Worm (Caenorhabditis elegans) whole organism, L1 larva: ENCODE results near the gene vglu-2.

Source experiments
- C16A3.4 ChIP-seq: fragments of 150-350 bp; optimal IDR thresholded peaks from 2 replicates; lab custom pipeline; 2014; ENCODE audit warnings: missing biosample characterization, missing genetic modification characterization
- C34B4.2 ChIP-seq: sonication (generic microtip); optimal IDR thresholded peaks from 2 replicates; lab custom pipeline; 2017; ENCODE audit warnings: mild to moderate bottlenecking, missing genetic modification characterization, missing compliant biosample characterization
- F16B12.6 ChIP-seq: fragments of 150-350 bp; optimal IDR thresholded peaks from 2 replicates; lab custom pipeline; 2014; ENCODE audit warnings: missing biosample characterization, missing genetic modification characterization
- Y116A8C.19 ChIP-seq: sonication (generic microtip); optimal IDR thresholded peaks from 2 replicates; lab custom pipeline; 2016; ENCODE audit warnings: missing compliant biosample characterization, missing genetic modification characterization, borderline replicate concordance
- aha-1 ChIP-seq: fragments of 150-350 bp; optimal IDR thresholded peaks from 2 replicates; lab custom pipeline; 2014; ENCODE audit warnings: missing biosample characterization, missing genetic modification characterization
- ama-1 ChIP-seq: fragments of 150-350 bp; optimal IDR thresholded peaks from 2 replicates; lab custom pipeline; 2014
- blmp-1 ChIP-seq: fragments of 150-350 bp; optimal IDR thresholded peaks from 2 replicates; lab custom pipeline; 2014; ENCODE audit warnings: missing biosample characterization, missing genetic modification characterization
- ceh-8 ChIP-seq: fragments of 200-800 bp; sonication (Bioruptor generic); optimal IDR thresholded peaks from 2 replicates; lab custom pipeline; 2018; ENCODE audit warnings: mild to moderate bottlenecking, missing genetic modification characterization, moderate library complexity, missing compliant biosample characterization
- ceh-82 ChIP-seq, 3 experiments: fragments of 150-350 bp in 1 of 3; sonication (generic microtip) in 2 of 3; optimal IDR thresholded peaks; 2 replicates each; lab custom pipeline; 2014 to 2017; ENCODE audit warnings: missing biosample characterization in 3 of 3, missing genetic modification characterization in 3 of 3
- ceh-88 ChIP-seq: fragments of 200-800 bp; sonication (Bioruptor generic); IDR thresholded peaks from 2 replicates; pipeline ENCODE4 v1.3.6; 2022; ENCODE audit warnings: missing genetic modification characterization, missing compliant biosample characterization
- ceh-90 ChIP-seq: sonication (generic microtip); optimal IDR thresholded peaks from 2 replicates; lab custom pipeline; 2016; ENCODE audit warnings: missing genetic modification characterization, missing compliant biosample characterization
- dpl-1 ChIP-seq, 3 experiments: fragments of 150-350 bp in 2 of 3; sonication (generic microtip) in 1 of 3; optimal IDR thresholded peaks; 2 replicates each; lab custom pipeline; 2014 to 2017; ENCODE audit warnings: missing biosample characterization in 3 of 3, missing genetic modification characterization in 3 of 3, missing genetic modification reagents in 3 of 3
- efl-1 ChIP-seq, 4 experiments: fragments of 150-350 bp; optimal IDR thresholded peaks in 3 of 4; peaks in 1 of 4; 1 replicate in 1 of 4; 2 replicates in 3 of 4; lab custom pipeline; 2014; ENCODE audit warnings: missing biosample characterization in 2 of 4, missing genetic modification characterization in 2 of 4, missing genetic modification reagents in 2 of 4
- egl-13 ChIP-seq: sonication (generic microtip); optimal IDR thresholded peaks from 2 replicates; lab custom pipeline; 2016; ENCODE audit warnings: missing genotype, missing genetic modification reagents, missing genetic modification characterization, missing compliant biosample characterization
- elt-2 ChIP-seq: sonication (generic microtip); optimal IDR thresholded peaks from 2 replicates; lab custom pipeline; 2016; ENCODE audit warnings: missing genetic modification characterization, mild to moderate bottlenecking, inconsistent platforms, missing compliant biosample characterization, missing genetic modification reagents
- ets-5 ChIP-seq: fragments of 200-800 bp; sonication (Bioruptor generic); IDR thresholded peaks from 2 replicates; pipeline ENCODE4 v1.3.6; 2022; ENCODE audit warnings: missing genetic modification characterization, missing compliant biosample characterization
- fkh-4 ChIP-seq: sonication (generic microtip); optimal IDR thresholded peaks from 2 replicates; lab custom pipeline; 2016; ENCODE audit warnings: missing compliant biosample characterization, missing genetic modification characterization, borderline replicate concordance
- fkh-8 ChIP-seq: sonication (generic microtip); optimal IDR thresholded peaks from 2 replicates; lab custom pipeline; 2016; ENCODE audit warnings: mild to moderate bottlenecking, missing genetic modification characterization, missing compliant biosample characterization
- grh-1 ChIP-seq: fragments of 200-800 bp; sonication (Bioruptor generic); IDR thresholded peaks from 2 replicates; pipeline ENCODE4 v1.3.6; 2022; ENCODE audit warnings: missing genetic modification reagents, missing genetic modification characterization, missing compliant biosample characterization
- hlh-4 ChIP-seq: sonication (generic microtip); optimal IDR thresholded peaks from 2 replicates; lab custom pipeline; 2016; ENCODE audit warnings: mild to moderate bottlenecking, missing genetic modification characterization, missing compliant biosample characterization
- isw-1 ChIP-seq: fragments of 200-800 bp; sonication (Bioruptor generic); IDR thresholded peaks from 2 replicates; pipeline ENCODE4 v1.3.6; 2022; ENCODE audit warnings: missing genetic modification characterization, missing compliant biosample characterization
- jun-1 ChIP-seq: fragments of 150-350 bp; optimal IDR thresholded peaks from 2 replicates; lab custom pipeline; 2014; ENCODE audit warnings: missing biosample characterization, missing genetic modification reagents, missing genetic modification characterization
- lin-14 ChIP-seq: fragments of 200-800 bp; sonication (Bioruptor generic); optimal IDR thresholded peaks from 2 replicates; lab custom pipeline; 2018; ENCODE audit warnings: mild to moderate bottlenecking, missing genetic modification characterization, moderate library complexity, missing compliant biosample characterization
- lin-15B ChIP-seq: fragments of 150-350 bp; sonication (generic microtip); optimal IDR thresholded peaks from 3 replicates; lab custom pipeline; 2014; ENCODE audit warnings: missing biosample characterization, missing genetic modification characterization
- lin-39 ChIP-seq: fragments of 150-350 bp; optimal IDR thresholded peaks from 2 replicates; lab custom pipeline; 2014; ENCODE audit warnings: missing biosample characterization, missing genetic modification reagents, missing genetic modification characterization
- lsy-2 ChIP-seq, 2 experiments: fragments of 150-350 bp; optimal IDR thresholded peaks; 2 replicates each; lab custom pipeline; 2014; ENCODE audit warnings: missing biosample characterization in 2 of 2, missing genetic modification characterization in 2 of 2
- mep-1 ChIP-seq: fragments of 150-350 bp; optimal IDR thresholded peaks from 2 replicates; lab custom pipeline; 2014; ENCODE audit warnings: missing biosample characterization, missing genetic modification characterization
- nhr-12 ChIP-seq: sonication (generic microtip); optimal IDR thresholded peaks from 2 replicates; lab custom pipeline; 2017; ENCODE audit warnings: missing biosample characterization, missing genetic modification characterization
- nhr-19 ChIP-seq: fragments of 200-800 bp; sonication (Bioruptor generic); conservative IDR thresholded peaks from 2 replicates; pipeline ENCODE4 v1.3.6; 2022; ENCODE audit warnings: missing genetic modification characterization, missing compliant biosample characterization
- nhr-237 ChIP-seq: fragments of 150-350 bp; optimal IDR thresholded peaks from 2 replicates; lab custom pipeline; 2014; ENCODE audit warnings: missing biosample characterization, missing genetic modification characterization
- nhr-28 ChIP-seq: fragments of 150-350 bp; optimal IDR thresholded peaks from 2 replicates; lab custom pipeline; 2014; ENCODE audit warnings: missing biosample characterization, missing genetic modification characterization
- nhr-76 ChIP-seq: sonication (generic microtip); optimal IDR thresholded peaks from 2 replicates; lab custom pipeline; 2017; ENCODE audit warnings: missing biosample characterization, missing genetic modification characterization
- nhr-77 ChIP-seq: fragments of 150-350 bp; optimal IDR thresholded peaks from 2 replicates; lab custom pipeline; 2014; ENCODE audit warnings: missing biosample characterization, missing genetic modification characterization
- nhr-85 ChIP-seq: sonication (generic microtip); peaks from one replicate; lab custom pipeline; 2016; ENCODE audit warnings: missing genetic modification characterization, inconsistent platforms, missing compliant biosample characterization
- pag-3 ChIP-seq: sonication (generic microtip); optimal IDR thresholded peaks from 2 replicates; lab custom pipeline; 2017; ENCODE audit warnings: missing genetic modification characterization, mild to moderate bottlenecking, missing compliant biosample characterization, antibody characterized with exemption, borderline replicate concordance; ENCODE audit not compliant: insufficient read depth
- pax-3 ChIP-seq: fragments of 200-800 bp; sonication (Bioruptor generic); optimal IDR thresholded peaks from 2 replicates; lab custom pipeline; 2018; ENCODE audit warnings: mild to moderate bottlenecking, missing genetic modification characterization, moderate library complexity, missing compliant biosample characterization
- rnt-1 ChIP-seq: sonication (generic microtip); optimal IDR thresholded peaks from 2 replicates; lab custom pipeline; 2016; ENCODE audit warnings: mild to moderate bottlenecking, missing genetic modification characterization, moderate library complexity, missing compliant biosample characterization
- skn-1 ChIP-seq: fragments of 150-350 bp; optimal IDR thresholded peaks from 2 replicates; lab custom pipeline; 2014; ENCODE audit warnings: missing biosample characterization, missing genetic modification characterization
- snpc-4 ChIP-seq: fragments of 150-350 bp; optimal IDR thresholded peaks from 2 replicates; lab custom pipeline; 2014; ENCODE audit warnings: missing biosample characterization, missing genetic modification characterization
- sox-4 ChIP-seq: sonication (generic microtip); optimal IDR thresholded peaks from 2 replicates; lab custom pipeline; 2016; ENCODE audit warnings: missing genetic modification characterization, missing compliant biosample characterization
- sptf-1 ChIP-seq: fragments of 150-350 bp; optimal IDR thresholded peaks from 2 replicates; lab custom pipeline; 2014; ENCODE audit warnings: missing biosample characterization, missing genetic modification characterization
- sup-37 ChIP-seq: fragments of 200-800 bp; sonication (Bioruptor generic); optimal IDR thresholded peaks from 2 replicates; lab custom pipeline; 2018; ENCODE audit warnings: mild to moderate bottlenecking, missing genetic modification characterization, missing compliant biosample characterization
- tbx-2 ChIP-seq: sonication (generic microtip); optimal IDR thresholded peaks from 2 replicates; lab custom pipeline; 2016; ENCODE audit warnings: missing genetic modification characterization, missing compliant biosample characterization
- unc-62 ChIP-seq: fragments of 150-350 bp; optimal IDR thresholded peaks from 2 replicates; lab custom pipeline; 2014; ENCODE audit warnings: missing biosample characterization, missing genetic modification reagents, missing genetic modification characterization
- unc-86 ChIP-seq: sonication (generic microtip); optimal IDR thresholded peaks from 2 replicates; lab custom pipeline; 2016; ENCODE audit warnings: missing genetic modification characterization, missing compliant biosample characterization
- xbp-1 ChIP-seq: sonication (generic microtip); optimal IDR thresholded peaks from 2 replicates; lab custom pipeline; 2016; ENCODE audit warnings: missing genetic modification characterization, missing compliant biosample characterization
- zag-1 ChIP-seq: fragments of 150-350 bp; optimal IDR thresholded peaks from 2 replicates; lab custom pipeline; 2014; ENCODE audit warnings: missing biosample characterization, missing genetic modification characterization
- ztf-4 ChIP-seq: fragments of 150-350 bp; optimal IDR thresholded peaks from 2 replicates; lab custom pipeline; 2014; ENCODE audit warnings: missing biosample characterization, missing genetic modification characterization

The vglu-2 gene

ce11 chrIII:10318755-10319154 lies 23.8 kb downstream of the vglu-2 start, which contains the start of gene unc-69 (continued):
- TF ChIP-seq fkh-4 (tag; lab: Kevin White, UChicago) (no peak), nhr-12 (tag; lab: Kevin White, UChicago) (no peak), sup-37 (GFP tag; lab: Kevin White, UChicago) (no peak), grh-1 (GFP tag; lab: Robert Waterston, UW) (no peak), lin-39 (tag; lab: Kevin White, UChicago) (peak; percentile 0), egl-13 (tag; lab: Kevin White, UChicago) (peak; percentile 33), F16B12.6 (tag; lab: Kevin White, UChicago) (peak; percentile 52), pag-3 (tag; lab: Kevin White, UChicago) (no peak), ets-5 (GFP tag; lab: Robert Waterston, UW) (no peak), fkh-8 (tag; lab: Kevin White, UChicago) (peak; percentile 12), nhr-85 (tag; lab: Kevin White, UChicago) (peak; percentile 78), sptf-1 (tag; lab: Kevin White, UChicago) (no peak), efl-1 (optimal IDR thresholded peaks at IDR 0.05; lab: Kevin White, UChicago) (peak; percentile 77 to 78), efl-1 (GFP tag; optimal IDR thresholded peaks at IDR 0.05 in 1 of 2; lab: Kevin White, UChicago) (peak; percentile 67 to 96), blmp-1 (tag; lab: Kevin White, UChicago) (no peak), C16A3.4 (tag; lab: Kevin White, UChicago) (peak; percentile 0), xbp-1 (tag; lab: Kevin White, UChicago) (peak; percentile 85), unc-86 (peak; percentile 61), nhr-237 (tag; lab: Kevin White, UChicago) (no peak), nhr-28 (no peak), snpc-4 (peak; percentile 31), elt-2 (tag; lab: Kevin White, UChicago) (no peak), rnt-1 (tag; lab: Kevin White, UChicago) (peak; percentile 59), C34B4.2 (tag; lab: Kevin White, UChicago) (no peak), tbx-2 (peak; percentile 65), hlh-4 (tag; lab: Kevin White, UChicago) (no peak), nhr-77 (no peak), ama-1 (lab: Kevin White, UChicago) (no peak), aha-1 (tag; lab: Kevin White, UChicago) (no peak), sox-4 (tag; lab: Kevin White, UChicago) (no peak), pax-3 (tag; lab: Kevin White, UChicago) (no peak), isw-1 (GFP tag; lab: Robert Waterston, UW) (peak; percentile 43), ceh-82 (tag; optimal IDR thresholded peaks at IDR 0.05; lab: Kevin White, UChicago) (peak; percentile 11 to 79 (median 43)), skn-1 (tag; lab: Kevin White, UChicago) (no peak), ceh-88 (GFP tag; lab: Robert Waterston, UW) (no peak), ztf-4 (no peak), Y116A8C.19 (tag; lab: Kevin White, UChicago) (no peak), lin-15B (tag; lab: Kevin White, UChicago) (peak; percentile 63), ceh-8 (no peak), zag-1 (tag; lab: Kevin White, UChicago) (no peak), lin-14 (peak; percentile 72), lsy-2 (tag; optimal IDR thresholded peaks at IDR 0.05; lab: Kevin White, UChicago) (peak; percentile 66 to 79), nhr-76 (no peak), nhr-19 (GFP tag; lab: Robert Waterston, UW) (peak; percentile 48), unc-62 (GFP tag; lab: Kevin White, UChicago) (no peak), dpl-1 (GFP tag; optimal IDR thresholded peaks at IDR 0.05; lab: Kevin White, UChicago) (peak; percentile 47 to 68 (median 64)), jun-1 (tag; lab: Kevin White, UChicago) (peak; percentile 39), ceh-90 (tag; lab: Kevin White, UChicago) (no peak), mep-1 (tag; lab: Kevin White, UChicago) (peak; percentile 69)
